Fruit fly (Drosophila melanogaster): Measurements from ENCODE around the gene CG12237.
A peak's percentile ranks its signal among the peaks of the same experiment; 100 is the strongest.

DNA sequence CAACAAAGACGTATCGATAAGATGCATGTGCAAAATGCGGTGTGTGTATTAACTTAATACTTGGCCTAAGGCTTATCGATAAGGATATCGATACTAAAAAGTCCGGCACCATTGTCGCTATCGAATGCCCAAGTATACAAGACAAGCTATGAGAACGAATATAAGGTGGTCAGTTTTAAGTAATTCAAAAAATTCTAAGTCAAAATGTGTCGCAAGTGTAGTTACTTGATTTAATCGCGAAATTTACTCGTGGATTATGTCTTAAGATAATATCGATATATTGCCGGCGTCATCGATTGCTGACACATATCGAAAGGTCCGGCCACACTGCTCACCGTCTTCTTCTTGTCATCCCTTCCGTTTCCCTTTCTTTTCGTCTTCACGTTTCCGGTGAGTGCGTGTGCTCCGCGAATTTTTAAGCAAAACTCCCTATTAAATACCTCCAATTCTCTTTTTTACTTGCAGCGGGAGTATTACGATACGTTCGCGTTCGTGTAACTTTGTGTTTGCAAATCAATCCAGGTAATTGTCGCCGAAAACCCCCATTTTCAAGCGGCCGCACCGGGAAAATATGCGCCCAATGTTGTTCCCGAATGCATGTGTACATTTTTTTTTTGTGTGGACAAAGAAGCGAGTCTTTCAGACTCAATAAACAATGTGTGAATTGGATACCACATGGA, 44.8 kb downstream of the CG12237 start, which contains the start of gene RpS10b:
- peak; percentile 85 for TF ChIP-seq CG3847 (GFP tag; IDR thresholded peaks at IDR 0.05)
- peak; percentile 44 for TF ChIP-seq Antp (GFP tag; optimal IDR thresholded peaks at IDR 0.05)

All from whole organism, embryonic.